Worm (Caenorhabditis elegans) whole organism, mixed stage, embryonic: ENCODE results near the gene fipr-4.

Experiments
- M03D4.4 ChIP-seq: sonication (generic microtip); optimal IDR thresholded peaks from 2 replicates; lab custom pipeline; 2017; ENCODE audit warnings: mild to moderate bottlenecking, missing genetic modification characterization, missing compliant biosample characterization
- bed-3 ChIP-seq: fragments of 200-800 bp; sonication (Bioruptor generic); optimal IDR thresholded peaks from 3 replicates; lab custom pipeline; 2018; ENCODE audit warnings: mild to moderate bottlenecking, missing genetic modification characterization, moderate library complexity, missing compliant biosample characterization
- blmp-1 ChIP-seq: fragments of 150-350 bp; optimal IDR thresholded peaks from 2 replicates; lab custom pipeline; 2014; ENCODE audit warnings: missing biosample characterization, missing genetic modification characterization
- ceh-39 ChIP-seq: fragments of 150-350 bp; optimal IDR thresholded peaks from 2 replicates; lab custom pipeline; 2014; ENCODE audit warnings: missing biosample characterization, missing genetic modification characterization
- ceh-43 ChIP-seq: fragments of 200-800 bp; sonication (Bioruptor generic); optimal IDR thresholded peaks from 2 replicates; lab custom pipeline; 2018; ENCODE audit warnings: mild to moderate bottlenecking, missing genetic modification characterization, moderate library complexity, missing compliant biosample characterization
- ceh-83 ChIP-seq: fragments of 200-800 bp; sonication (Bioruptor generic); optimal IDR thresholded peaks from 2 replicates; lab custom pipeline; 2018; ENCODE audit warnings: mild to moderate bottlenecking, missing genetic modification characterization, missing compliant biosample characterization
- ces-1 ChIP-seq: fragments of 150-350 bp; optimal IDR thresholded peaks from 2 replicates; lab custom pipeline; 2014; ENCODE audit warnings: missing biosample characterization, missing genetic modification reagents, missing genetic modification characterization
- cnd-1 ChIP-seq: fragments of 200-800 bp; sonication (Bioruptor generic); optimal IDR thresholded peaks from 2 replicates; lab custom pipeline; 2018; ENCODE audit warnings: mild to moderate bottlenecking, missing genetic modification characterization, missing compliant biosample characterization
- drap-1 ChIP-seq: fragments of 200-800 bp; sonication (Bioruptor generic); optimal IDR thresholded peaks from 3 replicates; lab custom pipeline; 2018; ENCODE audit warnings: mild to moderate bottlenecking, missing genetic modification characterization, missing compliant biosample characterization
- elt-1 ChIP-seq: sonication (generic microtip); optimal IDR thresholded peaks from 2 replicates; lab custom pipeline; 2017; ENCODE audit warnings: missing genetic modification characterization, mild to moderate bottlenecking, missing compliant biosample characterization, antibody characterized with exemption, moderate library complexity, borderline replicate concordance; ENCODE audit not compliant: insufficient read depth
- elt-3 ChIP-seq: fragments of 150-350 bp; optimal IDR thresholded peaks from 2 replicates; lab custom pipeline; 2014; ENCODE audit warnings: missing biosample characterization, missing genetic modification characterization
- flh-1 ChIP-seq: fragments of 200-800 bp; sonication (Bioruptor generic); optimal IDR thresholded peaks from 2 replicates; lab custom pipeline; 2018; ENCODE audit warnings: mild to moderate bottlenecking, missing genetic modification characterization, moderate library complexity, missing compliant biosample characterization
- hlh-1 ChIP-seq: fragments of 150-350 bp; optimal IDR thresholded peaks from 2 replicates; lab custom pipeline; 2014; ENCODE audit warnings: missing biosample characterization, missing genetic modification reagents, missing genetic modification characterization
- lin-13 ChIP-seq: fragments of 150-350 bp; optimal IDR thresholded peaks from 2 replicates; lab custom pipeline; 2014; ENCODE audit warnings: missing biosample characterization, missing genetic modification characterization
- lin-32 ChIP-seq: fragments of 200-800 bp; sonication (Bioruptor generic); optimal IDR thresholded peaks from 2 replicates; lab custom pipeline; 2018; ENCODE audit warnings: mild to moderate bottlenecking, missing genetic modification characterization, missing compliant biosample characterization
- lsy-2 ChIP-seq: fragments of 150-350 bp; optimal IDR thresholded peaks from 2 replicates; lab custom pipeline; 2014; ENCODE audit warnings: missing biosample characterization, missing genetic modification characterization
- mab-5 ChIP-seq: fragments of 150-350 bp; optimal IDR thresholded peaks from 2 replicates; lab custom pipeline; 2014; ENCODE audit warnings: missing biosample characterization, missing genetic modification characterization
- mep-1 ChIP-seq: fragments of 150-350 bp; optimal IDR thresholded peaks from 2 replicates; lab custom pipeline; 2017; ENCODE audit warnings: missing biosample characterization, missing genetic modification reagents, missing genetic modification characterization, inconsistent platforms
- mls-2 ChIP-seq: sonication (generic microtip); optimal IDR thresholded peaks from 2 replicates; lab custom pipeline; 2016; ENCODE audit warnings: mild to moderate bottlenecking, missing genetic modification characterization, moderate library complexity, missing compliant biosample characterization
- nhr-12 ChIP-seq: fragments of 150-350 bp; optimal IDR thresholded peaks from 2 replicates; lab custom pipeline; 2014; ENCODE audit warnings: missing biosample characterization, missing genetic modification characterization
- nhr-2 ChIP-seq: fragments of 150-350 bp; optimal IDR thresholded peaks from 2 replicates; lab custom pipeline; 2014; ENCODE audit warnings: missing biosample characterization, missing genetic modification characterization
- nhr-237 ChIP-seq: fragments of 150-350 bp; optimal IDR thresholded peaks from 2 replicates; lab custom pipeline; 2014; ENCODE audit warnings: missing biosample characterization, missing genetic modification characterization
- nhr-28 ChIP-seq: fragments of 150-350 bp; optimal IDR thresholded peaks from 2 replicates; lab custom pipeline; 2014; ENCODE audit warnings: missing biosample characterization, missing genetic modification characterization
- nhr-76 ChIP-seq: sonication (generic microtip); optimal IDR thresholded peaks from 2 replicates; lab custom pipeline; 2017; ENCODE audit warnings: missing biosample characterization, missing genetic modification characterization
- pha-4 ChIP-seq: fragments of 150-350 bp; optimal IDR thresholded peaks from 2 replicates; lab custom pipeline; 2018; ENCODE audit warnings: missing biosample characterization, missing genetic modification reagents, missing genetic modification characterization
- sem-2 ChIP-seq: fragments of 200-800 bp; sonication (Bioruptor generic); optimal IDR thresholded peaks from 2 replicates; lab custom pipeline; 2018; ENCODE audit warnings: mild to moderate bottlenecking, missing genetic modification characterization, missing compliant biosample characterization
- snpc-4 ChIP-seq: fragments of 150-350 bp; optimal IDR thresholded peaks from 2 replicates; lab custom pipeline; 2014; ENCODE audit warnings: missing biosample characterization, missing genetic modification characterization
- sptf-1 ChIP-seq: sonication (generic microtip); optimal IDR thresholded peaks from 2 replicates; lab custom pipeline; 2017; ENCODE audit warnings: mild to moderate bottlenecking, missing genetic modification characterization, moderate library complexity, missing compliant biosample characterization
- tbx-8 ChIP-seq: fragments of 200-800 bp; sonication (Bioruptor generic); optimal IDR thresholded peaks from 2 replicates; lab custom pipeline; 2018; ENCODE audit warnings: mild to moderate bottlenecking, missing genetic modification characterization, moderate library complexity, missing compliant biosample characterization
- unc-120 ChIP-seq: sonication (generic microtip); optimal IDR thresholded peaks from 2 replicates; lab custom pipeline; 2017; ENCODE audit warnings: missing genetic modification characterization, missing compliant biosample characterization; ENCODE audit not compliant: poor library complexity, severe bottlenecking
- unc-39 ChIP-seq: fragments of 150-350 bp; optimal IDR thresholded peaks from 2 replicates; lab custom pipeline; 2014; ENCODE audit warnings: missing biosample characterization, missing genetic modification characterization
- unc-62 ChIP-seq: fragments of 150-350 bp; optimal IDR thresholded peaks from 2 replicates; lab custom pipeline; 2014; ENCODE audit warnings: missing biosample characterization, missing genetic modification reagents, missing genetic modification characterization
- zip-8 ChIP-seq: fragments of 150-350 bp; optimal IDR thresholded peaks from 2 replicates; lab custom pipeline; 2014; ENCODE audit warnings: missing biosample characterization, missing genetic modification characterization
- ztf-11 ChIP-seq: fragments of 150-350 bp; optimal IDR thresholded peaks from 2 replicates; lab custom pipeline; 2014; ENCODE audit warnings: missing biosample characterization, missing genetic modification characterization

Gene fipr-4

ce11 chrV:10227333-10227732 is 927 bp downstream of the fipr-4 start, which contains the start of gene ttr-19:
TSS of gene ttr-19 (minus strand) at chrV:10227433.
- no peak for TF ChIP-seq ceh-43 (GFP tag; lab: Kevin White, UChicago)
- no peak for TF ChIP-seq ceh-39 (tag; lab: Kevin White, UChicago)
- TF ChIP-seq ces-1 (GFP tag; lab: Kevin White, UChicago): no peak
- TF ChIP-seq ceh-83 (GFP tag; lab: Kevin White, UChicago): no peak
- TF ChIP-seq pha-4 (tag; lab: Kevin White, UChicago): no peak
- no peak for TF ChIP-seq nhr-2
- no peak for TF ChIP-seq elt-3 (tag; lab: Kevin White, UChicago)
- no peak for TF ChIP-seq cnd-1 (tag; lab: Kevin White, UChicago)
- no peak for TF ChIP-seq mls-2 (tag; lab: Kevin White, UChicago)
- no peak for TF ChIP-seq nhr-28 (tag; lab: Kevin White, UChicago)
- TF ChIP-seq unc-62: no peak
- no peak for TF ChIP-seq lin-13 (tag; lab: Kevin White, UChicago)
- TF ChIP-seq elt-1: no peak
- no peak for TF ChIP-seq nhr-76 (tag; lab: Kevin White, UChicago)
- no peak for TF ChIP-seq tbx-8 (GFP tag; lab: Kevin White, UChicago)
- TF ChIP-seq lin-32 (GFP tag; lab: Kevin White, UChicago): no peak
- TF ChIP-seq flh-1 (GFP tag; lab: Kevin White, UChicago): no peak
- no peak for TF ChIP-seq nhr-12 (tag; lab: Kevin White, UChicago)
- TF ChIP-seq sptf-1: no peak
- no peak for TF ChIP-seq M03D4.4

- no peak for TF ChIP-seq snpc-4
- TF ChIP-seq tbx-8 (GFP tag; lab: Kevin White, UChicago): no peak
- TF ChIP-seq ceh-39 (tag; lab: Kevin White, UChicago): no peak
- TF ChIP-seq zip-8 (tag; lab: Kevin White, UChicago): no peak
- no peak for TF ChIP-seq pha-4 (tag; lab: Kevin White, UChicago)
- TF ChIP-seq ceh-83 (GFP tag; lab: Kevin White, UChicago): no peak
- no peak for TF ChIP-seq flh-1 (GFP tag; lab: Kevin White, UChicago)
- TF ChIP-seq mab-5 (tag; lab: Kevin White, UChicago): no peak
- no peak for TF ChIP-seq mep-1 (tag; lab: Kevin White, UChicago)
- TF ChIP-seq cnd-1 (tag; lab: Kevin White, UChicago): no peak
- no peak for TF ChIP-seq lin-32 (GFP tag; lab: Kevin White, UChicago)
- no peak for TF ChIP-seq bed-3 (GFP tag; lab: Kevin White, UChicago)
- no peak for TF ChIP-seq nhr-2
- TF ChIP-seq mls-2 (tag; lab: Kevin White, UChicago): no peak
- TF ChIP-seq ztf-11 (tag; lab: Kevin White, UChicago): no peak
- no peak for TF ChIP-seq ceh-43 (GFP tag; lab: Kevin White, UChicago)
- TF ChIP-seq, all 35 proteins: peak for 0
Observed at ce11 chrV:10225610-10226009, 2.6 kb downstream of the fipr-4 start, which contains the start of gene daf-36. TSS of gene daf-36 (minus strand) at chrV:10225710.

ce11 chrV:10224619-10225018 is 3.6 kb downstream of the fipr-4 start:
- TF ChIP-seq sem-2: no peak
- TF ChIP-seq hlh-1: no peak
- TF ChIP-seq lin-32 (GFP tag; lab: Kevin White, UChicago): no peak
- TF ChIP-seq snpc-4: no peak
- no peak for TF ChIP-seq elt-1
- TF ChIP-seq nhr-12 (tag; lab: Kevin White, UChicago): no peak
- no peak for TF ChIP-seq pha-4 (tag; lab: Kevin White, UChicago)
- no peak for TF ChIP-seq nhr-76 (tag; lab: Kevin White, UChicago)
- TF ChIP-seq lin-13 (tag; lab: Kevin White, UChicago): no peak
- no peak for TF ChIP-seq unc-62
- TF ChIP-seq mep-1 (tag; lab: Kevin White, UChicago): no peak
- no peak for TF ChIP-seq blmp-1
- TF ChIP-seq tbx-8 (GFP tag; lab: Kevin White, UChicago): no peak
- TF ChIP-seq lsy-2: no peak
- no peak for TF ChIP-seq nhr-2
- TF ChIP-seq ces-1 (GFP tag; lab: Kevin White, UChicago): no peak
- TF ChIP-seq zip-8 (tag; lab: Kevin White, UChicago): no peak

ce11 chrV:10222007-10222406 is 6.3 kb downstream of the fipr-4 start, which contains the start of gene C12D8.20:
TSS of gene C12D8.20 (plus strand) at chrV:10222307.
- TF ChIP-seq lsy-2 (no peak), bed-3 (GFP tag; lab: Kevin White, UChicago) (no peak), unc-39 (tag; lab: Kevin White, UChicago) (no peak), nhr-237 (tag; lab: Kevin White, UChicago) (no peak), ceh-39 (tag; lab: Kevin White, UChicago) (no peak), drap-1 (no peak), elt-1 (no peak), nhr-12 (tag; lab: Kevin White, UChicago) (no peak), unc-120 (tag; lab: Kevin White, UChicago) (no peak), lin-32 (GFP tag; lab: Kevin White, UChicago) (no peak), ceh-43 (GFP tag; lab: Kevin White, UChicago) (no peak), pha-4 (tag; lab: Kevin White, UChicago) (no peak), tbx-8 (GFP tag; lab: Kevin White, UChicago) (no peak), nhr-76 (tag; lab: Kevin White, UChicago) (no peak), lin-13 (tag; lab: Kevin White, UChicago) (no peak)
